Worm (Caenorhabditis elegans) whole organism, young adult: ENCODE data around the gene math-24.
"Not testable (repeated sequence)": the region's sequence is repeated elsewhere in the genome, so short reads cannot be mapped to it uniquely, and the experiment has no call there.

Source experiments
- B0035.1 ChIP-seq: sonication (generic microtip); optimal IDR thresholded peaks from 2 replicates; lab custom pipeline; 2016; ENCODE audit warnings: missing genetic modification characterization, mild to moderate bottlenecking, missing compliant biosample characterization, missing genotype, missing genetic modification reagents
- D2030.7 ChIP-seq: fragments of 200-800 bp; sonication (Bioruptor generic); IDR thresholded peaks from 2 replicates; pipeline ENCODE4 v1.3.6; 2022; ENCODE audit warnings: missing genetic modification reagents, missing genetic modification characterization, missing compliant biosample characterization
- F23B12.7 ChIP-seq: sonication (generic microtip); optimal IDR thresholded peaks from 2 replicates; lab custom pipeline; 2017; ENCODE audit warnings: missing genetic modification characterization, mild to moderate bottlenecking, missing compliant biosample characterization, antibody characterized with exemption, moderate library complexity; ENCODE audit not compliant: insufficient read depth
- F33H1.4 ChIP-seq: fragments of 200-800 bp; sonication (Bioruptor generic); IDR thresholded peaks from 2 replicates; pipeline ENCODE4 v1.3.6; 2022; ENCODE audit warnings: missing genetic modification reagents, missing genetic modification characterization, missing compliant biosample characterization
- F52B5.7 ChIP-seq: sonication (generic microtip); optimal IDR thresholded peaks from 2 replicates; lab custom pipeline; 2016; ENCODE audit warnings: mild to moderate bottlenecking, missing genetic modification characterization, missing compliant biosample characterization
- K12H6.12 ChIP-seq: fragments of 200-800 bp; sonication (Bioruptor generic); optimal IDR thresholded peaks from 2 replicates; lab custom pipeline; 2018; ENCODE audit warnings: mild to moderate bottlenecking, missing genetic modification characterization, missing compliant biosample characterization
- Y53F4B.3 ChIP-seq: fragments of 200-800 bp; sonication (Bioruptor generic); IDR thresholded peaks from 2 replicates; pipeline ENCODE4 v1.3.6; 2022; ENCODE audit warnings: missing genetic modification reagents, missing genetic modification characterization, missing compliant biosample characterization
- Y53G8AR.9 ChIP-seq: fragments of 200-800 bp; sonication (Bioruptor generic); conservative IDR thresholded peaks from 2 replicates; pipeline ENCODE4 v1.3.6; 2022; ENCODE audit warnings: missing genetic modification reagents, missing genetic modification characterization, missing compliant biosample characterization
- Y56A3A.18 ChIP-seq: fragments of 200-800 bp; sonication (Bioruptor generic); IDR thresholded peaks from 2 replicates; pipeline ENCODE4 v1.3.6; 2022; ENCODE audit warnings: missing genetic modification reagents, missing genetic modification characterization, missing compliant biosample characterization
- Y67H2A.10 ChIP-seq: fragments of 200-800 bp; sonication (Bioruptor generic); conservative IDR thresholded peaks from 2 replicates; pipeline ENCODE4 v1.3.6; 2022; ENCODE audit warnings: missing genetic modification reagents, missing genetic modification characterization, missing compliant biosample characterization
- Y95B8A.8 ChIP-seq: fragments of 200-800 bp; sonication (Bioruptor generic); IDR thresholded peaks from 2 replicates; pipeline ENCODE4 v1.3.6; 2022; ENCODE audit warnings: missing genetic modification reagents, missing genetic modification characterization, missing compliant biosample characterization
- ZK185.1 ChIP-seq: sonication (generic microtip); optimal IDR thresholded peaks from 2 replicates; lab custom pipeline; 2016; ENCODE audit warnings: mild to moderate bottlenecking, missing genetic modification characterization, missing compliant biosample characterization; ENCODE audit not compliant: poor library complexity, severe bottlenecking
- ama-1 ChIP-seq, 3 experiments: fragments of 150-350 bp in 1 of 3; sonication (generic microtip) in 2 of 3; optimal IDR thresholded peaks; 2 replicates each; lab custom pipeline; 2014 to 2018; ENCODE audit warnings: missing biosample characterization in 2 of 3, missing genetic modification characterization in 2 of 3, missing genetic modification reagents in 2 of 3
- atf-7 ChIP-seq: sonication (generic microtip); optimal IDR thresholded peaks from 2 replicates; lab custom pipeline; 2017; ENCODE audit warnings: mild to moderate bottlenecking, missing genetic modification characterization, missing compliant biosample characterization
- bed-2 ChIP-seq: fragments of 200-800 bp; sonication (Bioruptor generic); IDR thresholded peaks from 2 replicates; pipeline ENCODE4 v1.3.6; 2022; ENCODE audit warnings: missing genetic modification reagents, missing genetic modification characterization, missing compliant biosample characterization
- cebp-2 ChIP-seq: fragments of 200-800 bp; sonication (Bioruptor generic); IDR thresholded peaks from 2 replicates; pipeline ENCODE4 v1.3.6; 2022; ENCODE audit warnings: missing genetic modification characterization, missing compliant biosample characterization
- dox-1 ChIP-seq: fragments of 200-800 bp; sonication (Bioruptor generic); IDR thresholded peaks from 2 replicates; pipeline ENCODE4 v1.3.6; 2022; ENCODE audit warnings: missing genetic modification reagents, missing genetic modification characterization, missing compliant biosample characterization
- dpff-1 ChIP-seq: sonication (generic microtip); optimal IDR thresholded peaks from 2 replicates; lab custom pipeline; 2017; ENCODE audit warnings: mild to moderate bottlenecking, missing genetic modification characterization, missing compliant biosample characterization
- egl-44 ChIP-seq: fragments of 200-800 bp; sonication (Bioruptor generic); IDR thresholded peaks from 2 replicates; pipeline ENCODE4 v1.3.6; 2022; ENCODE audit warnings: missing genetic modification reagents, missing genetic modification characterization, missing compliant biosample characterization
- him-1 ChIP-seq: sonication (generic microtip); optimal IDR thresholded peaks from 2 replicates; lab custom pipeline; 2016; ENCODE audit warnings: missing genotype, missing genetic modification reagents, missing genetic modification characterization, missing compliant biosample characterization
- lin-26 ChIP-seq: fragments of 200-800 bp; sonication (Bioruptor generic); IDR thresholded peaks from 2 replicates; pipeline ENCODE4 v1.3.6; 2022; ENCODE audit warnings: missing genetic modification reagents, missing genetic modification characterization, missing compliant biosample characterization
- lsl-1 ChIP-seq: fragments of 200-800 bp; sonication (Bioruptor generic); optimal IDR thresholded peaks from 2 replicates; lab custom pipeline; 2018; ENCODE audit warnings: mild to moderate bottlenecking, missing genetic modification characterization, moderate library complexity, missing compliant biosample characterization
- madf-10 ChIP-seq: sonication (generic microtip); optimal IDR thresholded peaks from 2 replicates; lab custom pipeline; 2016; ENCODE audit warnings: mild to moderate bottlenecking, missing genetic modification characterization, missing compliant biosample characterization
- madf-8 ChIP-seq: fragments of 200-800 bp; sonication (Bioruptor generic); conservative IDR thresholded peaks from 2 replicates; pipeline ENCODE4 v1.3.6; 2022; ENCODE audit warnings: missing genetic modification reagents, missing genetic modification characterization, missing compliant biosample characterization
- mcd-1 ChIP-seq: fragments of 200-800 bp; sonication (Bioruptor generic); IDR thresholded peaks from 2 replicates; pipeline ENCODE4 v1.3.6; 2022; ENCODE audit warnings: missing genetic modification reagents, missing genetic modification characterization, missing compliant biosample characterization
- mel-28 ChIP-seq: sonication (generic microtip); optimal IDR thresholded peaks from 2 replicates; lab custom pipeline; 2016; ENCODE audit warnings: borderline replicate concordance, mild to moderate bottlenecking, missing genetic modification characterization, missing compliant biosample characterization
- mes-4 ChIP-seq: sonication (generic microtip); optimal IDR thresholded peaks from 2 replicates; lab custom pipeline; 2016; ENCODE audit warnings: missing genotype, missing genetic modification characterization, missing compliant biosample characterization
- mxl-1 ChIP-seq: sonication (generic microtip); optimal IDR thresholded peaks from 2 replicates; lab custom pipeline; 2016; ENCODE audit warnings: missing genetic modification characterization, missing compliant biosample characterization
- nfya-1 ChIP-seq: sonication (generic microtip); optimal IDR thresholded peaks from 2 replicates; lab custom pipeline; 2017; ENCODE audit warnings: antibody characterized with exemption, missing compliant biosample characterization, missing genetic modification characterization, borderline replicate concordance; ENCODE audit not compliant: insufficient read depth
- nhr-179 ChIP-seq: sonication (generic microtip); optimal IDR thresholded peaks from 2 replicates; lab custom pipeline; 2016; ENCODE audit warnings: mild to moderate bottlenecking, missing genetic modification characterization, missing compliant biosample characterization
- nhr-80 ChIP-seq: sonication (generic microtip); optimal IDR thresholded peaks from 2 replicates; lab custom pipeline; 2016; ENCODE audit warnings: missing genetic modification characterization, missing compliant biosample characterization
- rcor-1 ChIP-seq: fragments of 200-800 bp; sonication (Bioruptor generic); IDR thresholded peaks from 2 replicates; pipeline ENCODE4 v1.3.6; 2022; ENCODE audit warnings: missing genetic modification reagents, missing genetic modification characterization, missing compliant biosample characterization
- repo-1 ChIP-seq: sonication (generic microtip); optimal IDR thresholded peaks from 2 replicates; lab custom pipeline; 2017; ENCODE audit warnings: mild to moderate bottlenecking, missing genetic modification characterization, missing compliant biosample characterization
- snpc-1.3 ChIP-seq: sonication (generic microtip); optimal IDR thresholded peaks from 2 replicates; lab custom pipeline; 2017; ENCODE audit warnings: missing genetic modification characterization, mild to moderate bottlenecking, missing compliant biosample characterization, antibody characterized with exemption, moderate library complexity, missing genotype, missing genetic modification reagents; ENCODE audit not compliant: insufficient read depth
- unc-130 ChIP-seq: sonication (generic microtip); optimal IDR thresholded peaks from 2 replicates; lab custom pipeline; 2016; ENCODE audit warnings: missing genetic modification reagents, missing genetic modification characterization, missing compliant biosample characterization
- unc-62 ChIP-seq: fragments of 150-350 bp; optimal IDR thresholded peaks from 2 replicates; lab custom pipeline; 2014; ENCODE audit warnings: missing biosample characterization, missing genetic modification reagents, missing genetic modification characterization
- zfh-2 ChIP-seq: fragments of 200-800 bp; sonication (Bioruptor generic); conservative IDR thresholded peaks from 2 replicates; pipeline ENCODE4 v1.3.6; 2022; ENCODE audit warnings: missing genetic modification reagents, missing genetic modification characterization, missing compliant biosample characterization
- zim-3 ChIP-seq: sonication (generic microtip); optimal IDR thresholded peaks from 2 replicates; lab custom pipeline; 2017; ENCODE audit warnings: mild to moderate bottlenecking, missing genetic modification characterization, moderate library complexity, missing compliant biosample characterization
- ztf-22 ChIP-seq: fragments of 200-800 bp; sonication (Bioruptor generic); optimal IDR thresholded peaks from 2 replicates; lab custom pipeline; 2018; ENCODE audit warnings: mild to moderate bottlenecking, missing genetic modification characterization, moderate library complexity, missing compliant biosample characterization
- ztf-28 ChIP-seq: fragments of 200-800 bp; sonication (Bioruptor generic); IDR thresholded peaks from 2 replicates; pipeline ENCODE4 v1.3.6; 2022; ENCODE audit warnings: missing genetic modification reagents, missing genetic modification characterization, missing compliant biosample characterization

Gene math-24

ce11 chrII:1939652-1940051 lies 39.6 kb downstream of the math-24 start, which contains the start of gene ZK250.13:
ZK250.13 (minus strand) TSS chrII:1939752.
- TF ChIP-seq cebp-2 (no peak), ama-1 (optimal IDR thresholded peaks at IDR 0.05; lab: Kevin White, UChicago) (no peak), ama-1 (GFP tag; optimal IDR thresholded peaks at IDR 0.05; lab: Kevin White, UChicago) (no peak)

- TF ChIP-seq madf-10 (tag; lab: Kevin White, UChicago) (no peak), mcd-1 (no peak), ztf-22 (GFP tag; lab: Kevin White, UChicago) (no peak), nfya-1 (no peak), Y56A3A.18 (GFP tag; lab: Robert Waterston, UW) (no peak), madf-8 (GFP tag; lab: Robert Waterston, UW) (no peak), B0035.1 (tag; lab: Kevin White, UChicago) (no peak), zim-3 (tag; lab: Kevin White, UChicago) (no peak), egl-44 (GFP tag; lab: Robert Waterston, UW) (no peak), repo-1 (tag; lab: Kevin White, UChicago) (no peak), dpff-1 (tag; lab: Kevin White, UChicago) (no peak)
- TF ChIP-seq, all 124 proteins: peak for 0
Measured at ce11 chrII:1945093-1945492, 45.1 kb downstream of the math-24 start, which contains the start of gene ZK250.14. ZK250.14 (minus strand) TSS chrII:1945193.

ce11 chrII:1946427-1946826 lies 46.4 kb downstream of the math-24 start, which contains the start of gene math-48:
math-48 (minus strand) TSS chrII:1946527.
- no peak for TF ChIP-seq bed-2 (GFP tag; lab: Robert Waterston, UW)
- TF ChIP-seq mes-4 (tag; lab: Kevin White, UChicago) = no peak
- TF ChIP-seq Y53G8AR.9 (GFP tag; lab: Robert Waterston, UW) = no peak
- no peak for TF ChIP-seq F33H1.4
- no peak for TF ChIP-seq egl-44 (GFP tag; lab: Robert Waterston, UW)
- no peak for TF ChIP-seq D2030.7
- TF ChIP-seq ztf-22 (GFP tag; lab: Kevin White, UChicago) = no peak
- TF ChIP-seq, all 124 proteins: peak for 0

ce11 chrII:1948393-1948792 lies 48.4 kb downstream of the math-24 start, which contains the start of gene ZK250.2:
ZK250.2 (plus strand) TSS chrII:1948693.
- TF ChIP-seq him-1, snpc-1.3, mel-28 (tag; lab: Kevin White, UChicago): not testable (repeated sequence)

- no peak for TF ChIP-seq Y67H2A.10 (GFP tag; lab: Robert Waterston, UW)
- no peak for TF ChIP-seq ztf-28 (GFP tag; lab: Robert Waterston, UW)
- no peak for TF ChIP-seq Y53F4B.3
- no peak for TF ChIP-seq lin-26 (GFP tag; lab: Robert Waterston, UW)
- no peak for TF ChIP-seq unc-62 (GFP tag; lab: Kevin White, UChicago)
- peak; percentile 73 for TF ChIP-seq nhr-80 (tag; lab: Kevin White, UChicago)
- no peak for TF ChIP-seq F23B12.7 (tag; lab: Kevin White, UChicago)
- TF ChIP-seq ZK185.1 = no peak
- no peak for TF ChIP-seq rcor-1 (GFP tag; lab: Robert Waterston, UW)
- no peak for TF ChIP-seq cebp-2
- no peak for TF ChIP-seq nfya-1
- no peak for TF ChIP-seq zfh-2 (GFP tag; lab: Robert Waterston, UW)
- TF ChIP-seq mxl-1 (tag; lab: Kevin White, UChicago) = no peak
- no peak for TF ChIP-seq nhr-179 (tag; lab: Kevin White, UChicago)
- TF ChIP-seq lsl-1 (GFP tag; lab: Kevin White, UChicago) = no peak
- no peak for TF ChIP-seq Y95B8A.8
- peak; percentile 24 for TF ChIP-seq atf-7 (tag; lab: Kevin White, UChicago)
- TF ChIP-seq K12H6.12 (tag; lab: Kevin White, UChicago) = no peak
- no peak for TF ChIP-seq snpc-1.3 (tag; lab: Kevin White, UChicago)
- TF ChIP-seq dox-1 (GFP tag; lab: Robert Waterston, UW) = peak; percentile 57
- no peak for TF ChIP-seq F52B5.7 (tag; lab: Kevin White, UChicago)
- no peak for TF ChIP-seq ama-1 (optimal IDR thresholded peaks at IDR 0.05; lab: Kevin White, UChicago)
- TF ChIP-seq ama-1 (GFP tag; optimal IDR thresholded peaks at IDR 0.05; lab: Kevin White, UChicago) = no peak
- no peak for TF ChIP-seq D2030.7
- no peak for TF ChIP-seq unc-130 (GFP tag; lab: Kevin White, UChicago)
- 0 out of 2 replicates have a peak, but pooled peaks have one; percentile 52 for TF ChIP-seq Y53G8AR.9 (GFP tag; lab: Robert Waterston, UW)
Measured at ce11 chrII:1949119-1949518, 49.1 kb downstream of the math-24 start.
